Fruit fly (Drosophila melanogaster) whole organism, prepupa: ENCODE measurements around the gene Ntf-2r.
A peak's percentile ranks its signal among the peaks of the same experiment; 100 is the strongest.

Experiments
- Blimp-1 ChIP-seq: fragments of 200-800 bp; sonication (Bioruptor generic); optimal IDR thresholded peaks from 3 replicates; lab custom pipeline; 2017; ENCODE audit warnings: missing biosample characterization, missing genetic modification characterization, mild to moderate bottlenecking, moderate library complexity, missing genetic modification reagents
- CG11294 ChIP-seq: fragments of 200-800 bp; sonication (Bioruptor generic); IDR thresholded peaks from 2 replicates; pipeline ENCODE4 v1.3.6; 2022; ENCODE audit warnings: missing biosample characterization, missing genetic modification characterization
- CG11762 ChIP-seq: fragments of 200-800 bp; sonication (Bioruptor generic); optimal IDR thresholded peaks from 3 replicates; lab custom pipeline; 2016; ENCODE audit warnings: missing biosample characterization, missing genetic modification characterization; ENCODE audit not compliant: insufficient read depth
- CG15336 ChIP-seq: fragments of 200-800 bp; sonication (Bioruptor generic); IDR thresholded peaks from 2 replicates; pipeline ENCODE4 v1.3.6; 2022; ENCODE audit warnings: missing biosample characterization, missing genetic modification characterization
- CG1621 ChIP-seq: fragments of 200-800 bp; sonication (Bioruptor generic); optimal IDR thresholded peaks from 3 replicates; lab custom pipeline; 2018; ENCODE audit warnings: missing biosample characterization, mild to moderate bottlenecking, missing genetic modification characterization
- CG32006 ChIP-seq: fragments of 200-800 bp; sonication (Bioruptor generic); optimal IDR thresholded peaks from 3 replicates; lab custom pipeline; 2017; ENCODE audit warnings: missing biosample characterization, mild to moderate bottlenecking, missing genetic modification characterization
- CG3919 ChIP-seq: fragments of 200-800 bp; sonication (Bioruptor generic); optimal IDR thresholded peaks from 3 replicates; lab custom pipeline; 2016; ENCODE audit warnings: missing biosample characterization, missing genetic modification characterization
- CG4318 ChIP-seq: fragments of 200-800 bp; sonication (Bioruptor generic); optimal IDR thresholded peaks from 3 replicates; lab custom pipeline; 2017; ENCODE audit warnings: missing biosample characterization, mild to moderate bottlenecking, missing genetic modification characterization
- CG6163 ChIP-seq: fragments of 200-800 bp; sonication (Bioruptor generic); IDR thresholded peaks from 3 replicates; pipeline ENCODE4 v1.3.6; 2022; ENCODE audit warnings: missing biosample characterization, missing genetic modification characterization
- CG6276 ChIP-seq: fragments of 200-800 bp; sonication (Bioruptor generic); optimal IDR thresholded peaks from 2 replicates; lab custom pipeline; 2017; ENCODE audit warnings: missing biosample characterization, mild to moderate bottlenecking, missing genetic modification characterization
- CG6808 ChIP-seq: fragments of 200-800 bp; sonication (Bioruptor generic); optimal IDR thresholded peaks from 3 replicates; lab custom pipeline; 2017; ENCODE audit warnings: missing biosample characterization, missing genetic modification characterization, mild to moderate bottlenecking, moderate library complexity, missing genetic modification reagents
- CG8119 ChIP-seq: fragments of 200-800 bp; sonication (Bioruptor generic); IDR thresholded peaks from 3 replicates; pipeline ENCODE4 v1.3.6; 2022; ENCODE audit warnings: missing biosample characterization, missing genetic modification characterization
- CG8319 ChIP-seq: fragments of 200-800 bp; sonication (Bioruptor generic); optimal IDR thresholded peaks from 3 replicates; lab custom pipeline; 2016; ENCODE audit warnings: missing biosample characterization, missing genetic modification characterization
- CG8632 ChIP-seq: fragments of 200-800 bp; sonication (Bioruptor generic); optimal IDR thresholded peaks from 3 replicates; lab custom pipeline; 2016; ENCODE audit warnings: missing biosample characterization, missing genetic modification characterization
- CG9139 ChIP-seq: fragments of 200-800 bp; sonication (Bioruptor generic); optimal IDR thresholded peaks from 3 replicates; lab custom pipeline; 2017; ENCODE audit warnings: missing biosample characterization, mild to moderate bottlenecking, missing genetic modification characterization
- Eip78C ChIP-seq: fragments of 200-800 bp; sonication (Bioruptor generic); peaks from one replicate; lab custom pipeline; 2016; ENCODE audit warnings: missing biosample characterization, missing genetic modification characterization
- Eip93F ChIP-seq: fragments of 200-800 bp; sonication (Bioruptor generic); optimal IDR thresholded peaks from 2 replicates; lab custom pipeline; 2016; ENCODE audit warnings: missing biosample characterization, mild to moderate bottlenecking, missing genetic modification characterization
- Ets21C ChIP-seq: fragments of 200-800 bp; sonication (Bioruptor generic); optimal IDR thresholded peaks from 3 replicates; lab custom pipeline; 2016; ENCODE audit warnings: missing biosample characterization, missing genetic modification characterization
- Ets96B ChIP-seq: fragments of 200-800 bp; optimal IDR thresholded peaks from 2 replicates; lab custom pipeline; 2019; ENCODE audit warnings: missing biosample characterization, mild to moderate bottlenecking, missing genetic modification characterization, moderate library complexity
- Gug ChIP-seq: fragments of 200-800 bp; sonication (Bioruptor generic); IDR thresholded peaks from 2 replicates; pipeline ENCODE4 v1.3.6; 2022; ENCODE audit warnings: missing biosample characterization, missing genetic modification characterization
- Hr38 ChIP-seq: sonication (Bioruptor generic); optimal IDR thresholded peaks from 2 replicates; lab custom pipeline; 2016; ENCODE audit warnings: missing biosample characterization, missing genetic modification characterization
- Hr4 ChIP-seq: fragments of 200-800 bp; sonication (Bioruptor generic); optimal IDR thresholded peaks from 3 replicates; lab custom pipeline; 2016; ENCODE audit warnings: missing biosample characterization, missing genetic modification characterization
- Smox ChIP-seq: fragments of 200-800 bp; sonication (Bioruptor generic); optimal IDR thresholded peaks from 3 replicates; lab custom pipeline; 2016; ENCODE audit warnings: missing biosample characterization, missing genetic modification characterization
- Sox14 ChIP-seq: fragments of 200-800 bp; sonication (Bioruptor generic); optimal IDR thresholded peaks from 3 replicates; lab custom pipeline; 2016; ENCODE audit warnings: missing biosample characterization, missing genetic modification characterization
- Sox15 ChIP-seq: fragments of 200-800 bp; sonication (Bioruptor generic); optimal IDR thresholded peaks from 3 replicates; lab custom pipeline; 2016; ENCODE audit warnings: missing biosample characterization, missing genetic modification characterization
- lz ChIP-seq: fragments of 200-800 bp; sonication (Bioruptor generic); optimal IDR thresholded peaks from 3 replicates; lab custom pipeline; 2016; ENCODE audit warnings: missing biosample characterization, missing genetic modification characterization
- net ChIP-seq: fragments of 200-800 bp; sonication (Bioruptor generic); optimal IDR thresholded peaks from 3 replicates; lab custom pipeline; 2016; ENCODE audit warnings: missing biosample characterization, missing genetic modification characterization
- pdm3 ChIP-seq: fragments of 200-800 bp; sonication (Bioruptor generic); optimal IDR thresholded peaks from 3 replicates; lab custom pipeline; 2016; ENCODE audit warnings: missing biosample characterization, missing genetic modification characterization
- salr ChIP-seq, 2 experiments: fragments of 200-800 bp; sonication (Bioruptor generic); optimal IDR thresholded peaks; 3 replicates each; lab custom pipeline; 2016 to 2018; ENCODE audit warnings: missing biosample characterization in 2 of 2, missing genetic modification characterization in 2 of 2, mild to moderate bottlenecking in 1 of 2
- ss ChIP-seq, 2 experiments: fragments of 200-800 bp; sonication (Bioruptor generic); optimal IDR thresholded peaks; 2 replicates in 1 of 2; 3 replicates in 1 of 2; lab custom pipeline; 2017 to 2018; ENCODE audit warnings: mild to moderate bottlenecking in 2 of 2, missing biosample characterization in 2 of 2, missing genetic modification characterization in 2 of 2, moderate library complexity in 1 of 2
- vri ChIP-seq: fragments of 200-800 bp; sonication (Bioruptor generic); optimal IDR thresholded peaks from 3 replicates; lab custom pipeline; 2016; ENCODE audit warnings: missing biosample characterization, mild to moderate bottlenecking, missing genetic modification characterization

The Ntf-2r gene

DNA sequence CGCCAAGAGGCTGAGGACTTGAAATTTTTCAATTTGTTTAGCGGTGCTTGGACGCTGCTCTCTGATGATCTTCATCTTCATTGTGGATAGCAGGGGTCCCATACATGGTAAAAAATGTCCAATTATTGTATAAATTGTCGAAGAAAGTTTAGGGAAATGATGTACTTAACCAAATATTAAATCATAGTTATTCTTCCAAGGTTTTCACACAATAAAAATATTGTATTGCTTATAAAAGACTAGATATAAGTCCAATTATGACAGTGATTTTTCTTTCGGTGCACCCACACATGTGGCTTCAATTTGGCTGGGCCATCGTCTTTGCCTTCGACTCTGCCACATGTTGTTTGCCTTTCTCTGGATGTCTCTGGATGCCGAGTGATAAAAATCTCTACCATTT is 50.4 kb downstream of the Ntf-2r start (continued):
- peak; percentile 59 for TF ChIP-seq CG6808
- peak; percentile 92 for TF ChIP-seq Eip78C (GFP tag; lab: Kevin White, UChicago)
- peak; percentile 46 to 60 for TF ChIP-seq ss (GFP tag; optimal IDR thresholded peaks at IDR 0.05; lab: Kevin White, UChicago)
- peak; percentile 25 for TF ChIP-seq CG8632 (GFP tag; lab: Kevin White, UChicago)
- no peak for TF ChIP-seq CG8319 (GFP tag; lab: Kevin White, UChicago)
- peak; percentile 23; the same call in 1 of the 2 replicates for TF ChIP-seq CG11294 (GFP tag; lab: Robert Waterston, UW)
- peak; percentile 30 for TF ChIP-seq Smox
- TF ChIP-seq Blimp-1: no peak
- peak; percentile 67 for TF ChIP-seq CG1621 (tag; lab: Kevin White, UChicago)
- TF ChIP-seq CG6276 (GFP tag; lab: Kevin White, UChicago): peak; percentile 58
- TF ChIP-seq CG4318 (GFP tag; lab: Kevin White, UChicago): peak; percentile 49
- TF ChIP-seq net: peak; percentile 66
- TF ChIP-seq CG3919 (GFP tag; lab: Kevin White, UChicago): peak; percentile 76
- TF ChIP-seq Hr38 (GFP tag; lab: Kevin White, UChicago): no peak
- peak; percentile 57 for TF ChIP-seq Ets96B (tag; lab: Kevin White, UChicago)
- TF ChIP-seq salr (GFP tag; optimal IDR thresholded peaks at IDR 0.05; lab: Kevin White, UChicago): peak in 1 of 2 experiments; percentile 61
- peak; percentile 19 for TF ChIP-seq Sox15
- TF ChIP-seq Gug (GFP tag; lab: Robert Waterston, UW): peak; percentile 79
- TF ChIP-seq CG11762 (GFP tag; lab: Kevin White, UChicago): peak; percentile 37
- TF ChIP-seq CG8119: peak; percentile 91
- peak; percentile 80 for TF ChIP-seq Hr4 (GFP tag; lab: Kevin White, UChicago)
- TF ChIP-seq Sox14: peak; percentile 58
- TF ChIP-seq lz (GFP tag; lab: Kevin White, UChicago): peak; percentile 29
- peak; percentile 43 for TF ChIP-seq CG9139
- TF ChIP-seq Eip93F (GFP tag; lab: Kevin White, UChicago): no peak
- TF ChIP-seq CG15336 (GFP tag; lab: Robert Waterston, UW): peak; percentile 86
- TF ChIP-seq vri: peak; percentile 21
- TF ChIP-seq Ets21C: peak; percentile 15
- no peak; the same call in none of the 3 replicates for TF ChIP-seq CG6163 (GFP tag; lab: Robert Waterston, UW)
- TF ChIP-seq pdm3 (GFP tag; lab: Kevin White, UChicago): peak; percentile 60
- peak; percentile 68 for TF ChIP-seq CG32006 (GFP tag; lab: Kevin White, UChicago)
